Worm (Caenorhabditis elegans) whole organism, young adult: Measurements from ENCODE around the gene F56H9.9.

ENCODE experiments used
- B0035.1 ChIP-seq: sonication (generic microtip); optimal IDR thresholded peaks from 2 replicates; lab custom pipeline; 2016; ENCODE audit warnings: missing genetic modification characterization, mild to moderate bottlenecking, missing compliant biosample characterization, missing genotype, missing genetic modification reagents
- egl-44 ChIP-seq: fragments of 200-800 bp; sonication (Bioruptor generic); IDR thresholded peaks from 2 replicates; pipeline ENCODE4 v1.3.6; 2022; ENCODE audit warnings: missing genetic modification reagents, missing genetic modification characterization, missing compliant biosample characterization
- unc-62 ChIP-seq: fragments of 150-350 bp; optimal IDR thresholded peaks from 2 replicates; lab custom pipeline; 2014; ENCODE audit warnings: missing biosample characterization, missing genetic modification reagents, missing genetic modification characterization

DNA sequence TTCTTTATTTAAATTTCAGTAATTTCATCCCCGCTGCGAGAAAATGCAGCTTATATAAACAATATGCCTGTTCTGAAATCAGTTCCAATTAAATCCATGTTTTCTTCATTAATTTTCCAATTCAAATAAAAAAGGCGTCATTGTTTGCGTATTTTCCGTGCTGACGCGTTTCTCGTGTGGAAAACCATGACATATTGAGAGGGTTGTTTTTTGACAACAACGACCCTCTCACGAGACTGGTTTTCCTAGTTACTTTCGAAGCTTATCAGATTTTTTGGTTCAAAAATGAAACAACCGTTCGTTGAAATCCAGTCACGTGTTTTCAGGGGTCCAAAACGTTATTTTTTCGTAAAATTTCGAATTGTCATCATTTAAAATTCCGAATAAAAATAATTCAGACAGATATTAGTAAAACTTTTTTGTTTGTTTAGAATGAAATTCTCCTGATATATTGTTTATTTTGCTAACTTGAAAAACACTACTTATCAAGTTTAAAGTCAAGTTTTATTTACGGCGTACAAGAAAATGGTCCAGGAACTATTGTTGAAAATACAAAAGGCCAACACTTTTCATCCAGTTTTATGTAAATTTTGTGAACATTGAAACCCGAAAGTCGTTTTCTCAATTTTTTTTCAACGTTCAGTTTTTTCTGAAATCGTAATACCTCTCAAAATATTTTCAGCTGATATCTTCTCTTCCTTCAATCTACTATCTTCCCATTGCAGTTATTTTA is 24.6 kb downstream of the F56H9.9 start, which contains the start of gene C14C10.5:
- TF ChIP-seq egl-44 (GFP tag; lab: Robert Waterston, UW) (no peak), unc-62 (GFP tag; lab: Kevin White, UChicago) (no peak), B0035.1 (tag; lab: Kevin White, UChicago) (no peak)
